Worm (Caenorhabditis elegans): Measurements from ENCODE around the gene sem-5.

Gene sem-5

DNA sequence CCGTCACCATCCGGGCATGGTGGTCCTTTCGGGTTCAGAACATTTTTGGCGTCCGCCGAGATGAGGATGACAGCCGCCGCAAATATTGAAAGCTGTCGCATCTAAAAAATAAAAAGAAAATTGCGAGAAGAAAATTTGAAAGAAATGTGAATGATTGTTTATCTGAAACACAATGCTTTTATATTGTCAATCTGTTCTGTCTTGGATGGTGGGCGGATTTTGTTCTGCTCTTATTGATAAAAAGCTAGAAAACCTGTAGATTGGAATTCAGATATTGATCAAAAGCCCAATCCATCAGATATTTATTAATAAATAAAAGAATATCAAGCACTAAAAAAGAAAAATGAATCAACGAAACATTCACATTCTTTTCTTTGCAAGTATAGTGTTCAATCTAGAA lies 47.7 kb downstream of the sem-5 start, which contains the start of gene C39D10.7:
C39D10.7 (minus strand) TSS at position 101 of the 400 bp plus-strand sequence.
- TF ChIP-seq nhr-120 (GFP tag; IDR thresholded peaks at IDR 0.05) (no peak), mel-28 (tag; optimal IDR thresholded peaks at IDR 0.05; ENCODE audit: borderline replicate concordance) (no peak), lin-26 (GFP tag; IDR thresholded peaks at IDR 0.05) (no peak), hlh-26 (GFP tag; conservative IDR thresholded peaks at IDR 0.05) (no peak), Y56A3A.18 (GFP tag; IDR thresholded peaks at IDR 0.05) (no peak), F57A8.1 (GFP tag; optimal IDR thresholded peaks at IDR 0.05) (no peak), ztf-26 (tag; optimal IDR thresholded peaks at IDR 0.05) (no peak), rcor-1 (GFP tag; IDR thresholded peaks at IDR 0.05) (no peak), rpc-1 (optimal IDR thresholded peaks at IDR 0.05) (no peak), rpc-1 (tag; optimal IDR thresholded peaks at IDR 0.05) (no peak), ceh-79 (tag; optimal IDR thresholded peaks at IDR 0.05) (no peak), ZK185.1 (tag; optimal IDR thresholded peaks at IDR 0.05; ENCODE audit: poor library complexity, severe bottlenecking) (no peak), Y79H2A.3 (GFP tag; conservative IDR thresholded peaks at IDR 0.05) (no peak)
